Worm (Caenorhabditis elegans) whole organism, L4 larva: Measurements from ENCODE around the gene exc-14.

Experiments used
- Y5F2A.4 ChIP-seq: fragments of 200-800 bp; sonication (Bioruptor generic); optimal IDR thresholded peaks from 2 replicates; lab custom pipeline; 2018; ENCODE audit warnings: mild to moderate bottlenecking, missing genetic modification characterization, missing compliant biosample characterization
- aly-2 ChIP-seq: sonication (generic microtip); optimal IDR thresholded peaks from 2 replicates; lab custom pipeline; 2018; ENCODE audit warnings: missing biosample characterization, missing genetic modification characterization
- ama-1 ChIP-seq: fragments of 150-350 bp; optimal IDR thresholded peaks from 2 replicates; lab custom pipeline; 2014; ENCODE audit warnings: inconsistent platforms, mixed read lengths
- ces-1 ChIP-seq: fragments of 150-350 bp; sonication (generic microtip); optimal IDR thresholded peaks from 4 replicates; lab custom pipeline; 2014; ENCODE audit warnings: missing biosample characterization, missing genetic modification reagents, missing genetic modification characterization
- dmd-8 ChIP-seq: fragments of 200-800 bp; sonication (Bioruptor generic); IDR thresholded peaks from 2 replicates; pipeline ENCODE4 v1.3.6; 2022; ENCODE audit warnings: missing genetic modification characterization, missing compliant biosample characterization
- fos-1 ChIP-seq: fragments of 150-350 bp; optimal IDR thresholded peaks from 2 replicates; lab custom pipeline; 2014; ENCODE audit warnings: missing biosample characterization, missing genetic modification characterization
- mdl-1 ChIP-seq, 2 experiments: fragments of 150-350 bp in 1 of 2; sonication (generic microtip) in 1 of 2; optimal IDR thresholded peaks; 2 replicates each; lab custom pipeline; 2014 to 2017; ENCODE audit warnings: missing biosample characterization in 2 of 2, missing genetic modification characterization in 2 of 2
- nhr-11 ChIP-seq: fragments of 150-350 bp; optimal IDR thresholded peaks from 2 replicates; lab custom pipeline; 2014; ENCODE audit warnings: missing biosample characterization, missing genetic modification characterization
- pha-4 ChIP-seq, 2 experiments: fragments of 150-350 bp in 1 of 2; fragments of 200-800 bp in 1 of 2; sonication (Bioruptor generic) in 1 of 2; IDR thresholded peaks in 1 of 2; optimal IDR thresholded peaks in 1 of 2; 2 replicates each; pipeline versions ENCODE4 v1.3.6 to Lab custom; 2014 to 2022; ENCODE audit warnings: missing genetic modification characterization in 2 of 2, missing genetic modification reagents in 2 of 2, missing biosample characterization in 1 of 2, missing compliant biosample characterization in 1 of 2
- php-3 ChIP-seq: fragments of 200-800 bp; sonication (Bioruptor generic); IDR thresholded peaks from 2 replicates; pipeline ENCODE4 v1.3.6; 2022; ENCODE audit warnings: missing genetic modification reagents, missing genetic modification characterization, missing compliant biosample characterization
- zfp-3 ChIP-seq: fragments of 200-800 bp; sonication (Bioruptor generic); conservative IDR thresholded peaks from 2 replicates; pipeline ENCODE4 v1.3.6; 2022; ENCODE audit warnings: missing genetic modification reagents, missing genetic modification characterization, missing compliant biosample characterization

- TF ChIP-seq dmd-8 = no peak
- no peak for TF ChIP-seq php-3 (GFP tag; lab: Robert Waterston, UW)
- no peak for TF ChIP-seq Y5F2A.4 (GFP tag; lab: Kevin White, UChicago)
- no peak for TF ChIP-seq zfp-3 (GFP tag; lab: Robert Waterston, UW)
- TF ChIP-seq mdl-1 (tag; optimal IDR thresholded peaks at IDR 0.05; lab: Kevin White, UChicago) = no peak
- TF ChIP-seq ces-1 (GFP tag; lab: Kevin White, UChicago) = no peak
- TF ChIP-seq aly-2 = no peak
- no peak for TF ChIP-seq ama-1 (lab: Kevin White, UChicago)
- no peak for TF ChIP-seq fos-1
- TF ChIP-seq pha-4 (GFP tag; IDR thresholded peaks at IDR 0.05; lab: Robert Waterston, UW) = no peak
- TF ChIP-seq pha-4 (tag; optimal IDR thresholded peaks at IDR 0.05; lab: Kevin White, UChicago) = no peak
- no peak for TF ChIP-seq nhr-11 (tag; lab: Kevin White, UChicago)
Measured at ce11 chrV:5040925-5041324, 5.1 kb downstream of the exc-14 start, which contains the start of gene K11D12.8.
